Worm (Caenorhabditis elegans) whole organism, L4 larva: ENCODE results near the gene gst-6.
"Not testable (repeated sequence)": the region's sequence is repeated elsewhere in the genome, so short reads cannot be mapped to it uniquely, and the experiment has no call there.

Source experiments
- D1046.2 ChIP-seq: fragments of 200-800 bp; sonication (Bioruptor generic); IDR thresholded peaks from 2 replicates; pipeline ENCODE4 v1.3.6; 2022; ENCODE audit warnings: missing genetic modification characterization, missing compliant biosample characterization
- F10B5.3 ChIP-seq: sonication (generic microtip); optimal IDR thresholded peaks from 2 replicates; lab custom pipeline; 2016; ENCODE audit warnings: mild to moderate bottlenecking, missing genetic modification characterization, missing compliant biosample characterization
- F37D6.2 ChIP-seq: sonication (generic microtip); optimal IDR thresholded peaks from 2 replicates; lab custom pipeline; 2016; ENCODE audit warnings: mild to moderate bottlenecking, missing genetic modification characterization, missing compliant biosample characterization
- T26A8.4 ChIP-seq: fragments of 200-800 bp; sonication (Bioruptor generic); IDR thresholded peaks from 2 replicates; pipeline ENCODE4 v1.3.6; 2022; ENCODE audit warnings: missing genetic modification characterization, missing compliant biosample characterization
- Y5F2A.4 ChIP-seq: fragments of 200-800 bp; sonication (Bioruptor generic); optimal IDR thresholded peaks from 2 replicates; lab custom pipeline; 2018; ENCODE audit warnings: mild to moderate bottlenecking, missing genetic modification characterization, missing compliant biosample characterization
- Y75B8A.6 ChIP-seq: fragments of 200-800 bp; sonication (Bioruptor generic); IDR thresholded peaks from 2 replicates; pipeline ENCODE4 v1.3.6; 2022; ENCODE audit warnings: missing genetic modification reagents, missing genetic modification characterization, missing compliant biosample characterization
- aha-1 ChIP-seq: fragments of 150-350 bp; peaks from one replicate; lab custom pipeline; 2014; ENCODE audit warnings: missing biosample characterization, missing genetic modification characterization
- aly-2 ChIP-seq: sonication (generic microtip); optimal IDR thresholded peaks from 2 replicates; lab custom pipeline; 2018; ENCODE audit warnings: missing biosample characterization, missing genetic modification characterization
- ama-1 ChIP-seq: fragments of 150-350 bp; optimal IDR thresholded peaks from 2 replicates; lab custom pipeline; 2014; ENCODE audit warnings: inconsistent platforms, mixed read lengths
- arid-1 ChIP-seq: fragments of 200-800 bp; sonication (Bioruptor generic); conservative IDR thresholded peaks from 2 replicates; pipeline ENCODE4 v1.3.6; 2022; ENCODE audit warnings: missing genetic modification reagents, missing genetic modification characterization, missing compliant biosample characterization
- ceh-20 ChIP-seq: fragments of 200-800 bp; sonication (Bioruptor generic); IDR thresholded peaks from 2 replicates; pipeline ENCODE4 v1.3.6; 2022; ENCODE audit warnings: missing genetic modification reagents, missing genetic modification characterization, missing compliant biosample characterization
- ceh-32 ChIP-seq: sonication (generic microtip); optimal IDR thresholded peaks from 2 replicates; lab custom pipeline; 2016; ENCODE audit warnings: mild to moderate bottlenecking, missing genetic modification characterization, missing compliant biosample characterization; ENCODE audit not compliant: poor library complexity
- ceh-44 ChIP-seq: fragments of 200-800 bp; sonication (Bioruptor generic); IDR thresholded peaks from 2 replicates; pipeline ENCODE4 v1.3.6; 2022; ENCODE audit warnings: missing genetic modification reagents, missing genetic modification characterization, missing compliant biosample characterization
- cey-2 ChIP-seq: sonication (generic microtip); optimal IDR thresholded peaks from 3 replicates; lab custom pipeline; 2017; ENCODE audit warnings: missing genetic modification characterization, mild to moderate bottlenecking, missing compliant biosample characterization, antibody characterized with exemption, borderline replicate concordance; ENCODE audit not compliant: insufficient read depth
- daf-16 ChIP-seq, 3 experiments: sonication (generic microtip); optimal IDR thresholded peaks; 2 replicates each; lab custom pipeline; 2016 to 2017; ENCODE audit warnings: missing genetic modification characterization in 3 of 3, missing genetic modification reagents in 3 of 3, mild to moderate bottlenecking in 2 of 3, missing compliant biosample characterization in 2 of 3, missing biosample characterization in 1 of 3, moderate library complexity in 1 of 3
- daf-19 ChIP-seq: fragments of 200-800 bp; sonication (Bioruptor generic); conservative IDR thresholded peaks from 2 replicates; pipeline ENCODE4 v1.3.6; 2022; ENCODE audit warnings: missing genetic modification characterization, missing compliant biosample characterization
- dmd-6 ChIP-seq: fragments of 200-800 bp; sonication (Bioruptor generic); IDR thresholded peaks from 2 replicates; pipeline ENCODE4 v1.3.6; 2022; ENCODE audit warnings: missing genetic modification reagents, missing genetic modification characterization, missing compliant biosample characterization
- dpl-1 ChIP-seq: fragments of 150-350 bp; optimal IDR thresholded peaks from 2 replicates; lab custom pipeline; 2014; ENCODE audit warnings: missing biosample characterization, missing genetic modification reagents, missing genetic modification characterization
- duxl-1 ChIP-seq: sonication (generic microtip); optimal IDR thresholded peaks from 2 replicates; lab custom pipeline; 2016; ENCODE audit warnings: mild to moderate bottlenecking, missing genetic modification characterization, moderate library complexity, missing compliant biosample characterization; ENCODE audit not compliant: poor library complexity
- egl-43 ChIP-seq: fragments of 200-800 bp; sonication (Bioruptor generic); IDR thresholded peaks from 2 replicates; pipeline ENCODE4 v1.3.6; 2022; ENCODE audit warnings: missing genetic modification reagents, missing genetic modification characterization, missing compliant biosample characterization
- hlh-11 ChIP-seq: fragments of 200-800 bp; sonication (Bioruptor generic); optimal IDR thresholded peaks from 2 replicates; lab custom pipeline; 2018; ENCODE audit warnings: mild to moderate bottlenecking, missing genetic modification characterization, missing compliant biosample characterization
- hmg-1.1 ChIP-seq: fragments of 200-800 bp; sonication (Bioruptor generic); IDR thresholded peaks from 2 replicates; pipeline ENCODE4 v1.3.6; 2022; ENCODE audit warnings: missing genetic modification reagents, missing genetic modification characterization, missing compliant biosample characterization
- lim-7 ChIP-seq: fragments of 200-800 bp; sonication (Bioruptor generic); IDR thresholded peaks from 2 replicates; pipeline ENCODE4 v1.3.6; 2022; ENCODE audit warnings: missing genetic modification characterization, missing compliant biosample characterization
- lin-13 ChIP-seq: fragments of 150-350 bp; optimal IDR thresholded peaks from 2 replicates; lab custom pipeline; 2014; ENCODE audit warnings: missing biosample characterization, missing genetic modification reagents, missing genetic modification characterization
- lin-38 ChIP-seq: fragments of 200-800 bp; sonication (Bioruptor generic); IDR thresholded peaks from 2 replicates; pipeline ENCODE4 v1.3.6; 2022; ENCODE audit warnings: missing genetic modification reagents, missing genetic modification characterization, missing compliant biosample characterization
- madf-5 ChIP-seq, 2 experiments: fragments of 200-800 bp; sonication (Bioruptor generic); IDR thresholded peaks; 2 replicates each; pipeline ENCODE4 v1.3.6; 2022; ENCODE audit warnings: missing compliant biosample characterization in 2 of 2, missing genetic modification characterization in 2 of 2
- madf-9 ChIP-seq: fragments of 200-800 bp; sonication (Bioruptor generic); conservative IDR thresholded peaks from 2 replicates; pipeline ENCODE4 v1.3.6; 2022; ENCODE audit warnings: missing genetic modification reagents, missing genetic modification characterization, missing compliant biosample characterization
- mdt-29 ChIP-seq: fragments of 200-800 bp; sonication (Bioruptor generic); IDR thresholded peaks from 2 replicates; pipeline ENCODE4 v1.3.6; 2022; ENCODE audit warnings: missing genetic modification reagents, missing genetic modification characterization, missing compliant biosample characterization
- mes-2 ChIP-seq: sonication (generic microtip); optimal IDR thresholded peaks from 2 replicates; lab custom pipeline; 2016; ENCODE audit warnings: missing genotype, mild to moderate bottlenecking, missing genetic modification characterization, missing compliant biosample characterization; ENCODE audit not compliant: poor library complexity, severe bottlenecking
- mxl-3 ChIP-seq: fragments of 200-800 bp; sonication (Bioruptor generic); optimal IDR thresholded peaks from 2 replicates; lab custom pipeline; 2018; ENCODE audit warnings: mild to moderate bottlenecking, missing genetic modification characterization, missing compliant biosample characterization
- nhr-237 ChIP-seq: sonication (generic microtip); optimal IDR thresholded peaks from 2 replicates; lab custom pipeline; 2017; ENCODE audit warnings: missing biosample characterization, missing genetic modification characterization
- nhr-28 ChIP-seq: fragments of 150-350 bp; optimal IDR thresholded peaks from 2 replicates; lab custom pipeline; 2014; ENCODE audit warnings: missing biosample characterization, missing genetic modification characterization
- nhr-48 ChIP-seq: sonication (generic microtip); optimal IDR thresholded peaks from 2 replicates; lab custom pipeline; 2016; ENCODE audit warnings: mild to moderate bottlenecking, missing genetic modification characterization, missing compliant biosample characterization
- nhr-77 ChIP-seq: fragments of 150-350 bp; optimal IDR thresholded peaks from 2 replicates; lab custom pipeline; 2014; ENCODE audit warnings: missing biosample characterization, missing genetic modification characterization
- pha-4 ChIP-seq, 2 experiments: fragments of 150-350 bp in 1 of 2; fragments of 200-800 bp in 1 of 2; sonication (Bioruptor generic) in 1 of 2; IDR thresholded peaks in 1 of 2; optimal IDR thresholded peaks in 1 of 2; 2 replicates each; pipeline versions ENCODE4 v1.3.6 to Lab custom; 2014 to 2022; ENCODE audit warnings: missing genetic modification characterization in 2 of 2, missing genetic modification reagents in 2 of 2, missing biosample characterization in 1 of 2, missing compliant biosample characterization in 1 of 2
- rbr-2 ChIP-seq: sonication (generic microtip); optimal IDR thresholded peaks from 2 replicates; lab custom pipeline; 2016; ENCODE audit warnings: missing genotype, missing genetic modification characterization, missing compliant biosample characterization
- set-16 ChIP-seq: fragments of 200-800 bp; sonication (Bioruptor generic); IDR thresholded peaks from 2 replicates; pipeline ENCODE4 v1.3.6; 2022; ENCODE audit warnings: missing genetic modification reagents, missing genetic modification characterization, missing compliant biosample characterization
- snpc-1.2 ChIP-seq: fragments of 200-800 bp; sonication (Bioruptor generic); IDR thresholded peaks from 2 replicates; pipeline ENCODE4 v1.3.6; 2022; ENCODE audit warnings: missing genetic modification reagents, missing genetic modification characterization, missing compliant biosample characterization
- spr-1 ChIP-seq: sonication (generic microtip); optimal IDR thresholded peaks from 2 replicates; lab custom pipeline; 2016; ENCODE audit warnings: mild to moderate bottlenecking, missing genetic modification characterization, missing compliant biosample characterization
- tag-97 ChIP-seq: fragments of 200-800 bp; sonication (Bioruptor generic); IDR thresholded peaks from 2 replicates; pipeline ENCODE4 v1.3.6; 2022; ENCODE audit warnings: missing genetic modification characterization, missing compliant biosample characterization
- zip-2 ChIP-seq: fragments of 150-350 bp; optimal IDR thresholded peaks from 2 replicates; lab custom pipeline; 2014; ENCODE audit warnings: missing biosample characterization, missing genetic modification characterization
- ztf-11 ChIP-seq: fragments of 150-350 bp; optimal IDR thresholded peaks from 2 replicates; lab custom pipeline; 2014; ENCODE audit warnings: missing biosample characterization, missing genetic modification characterization

Gene gst-6

DNA sequence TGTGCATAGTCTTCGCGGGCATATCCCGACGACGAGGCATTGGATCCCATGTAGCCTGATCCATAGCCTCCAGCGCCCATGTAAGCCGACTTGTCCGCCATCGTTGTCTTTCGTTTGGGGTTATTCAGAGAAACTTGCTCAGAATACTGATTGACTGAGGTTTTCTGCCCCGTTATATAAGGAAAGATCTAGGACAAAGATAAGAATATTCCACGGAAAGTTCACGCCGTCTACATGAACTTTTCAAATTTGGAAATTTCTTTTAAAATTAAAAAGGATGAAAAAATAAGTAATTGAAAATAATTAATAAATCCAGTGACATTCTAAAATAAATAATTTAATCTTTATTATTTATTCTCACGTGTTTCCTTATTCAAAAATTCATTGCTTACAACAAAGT, 19.4 kb upstream of the gst-6 start, which contains the start of the genes nspd-5 and F11G11.4:
TSS of gene nspd-5 (minus strand) at position 101 of the 400 bp plus-strand sequence.
TSS of gene F11G11.4 (plus strand) at position 335 of the 400 bp plus-strand sequence.
- TF ChIP-seq aly-2 (tag; lab: Kevin White, UChicago); tag-97 (GFP tag; lab: Robert Waterston, UW); F37D6.2 (tag; lab: Kevin White, UChicago): not testable (repeated sequence)

DNA sequence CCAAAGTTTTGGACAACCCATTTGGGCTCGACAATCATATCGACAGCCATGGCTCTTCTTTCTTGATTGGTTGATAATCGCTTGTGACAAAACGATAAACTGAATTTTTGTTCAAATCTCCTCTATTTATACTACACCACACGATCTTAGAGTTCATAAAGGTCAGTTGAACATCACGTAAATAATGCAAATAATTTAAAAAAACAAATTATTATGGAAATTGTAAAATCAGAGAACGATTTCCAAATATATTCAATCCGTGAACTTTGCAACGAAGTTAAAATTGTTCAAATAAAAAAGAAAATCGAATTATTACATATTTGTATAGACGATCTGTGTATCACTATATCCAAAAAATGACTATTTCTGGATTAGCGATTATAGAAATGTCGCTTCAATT, 16.3 kb upstream of the gst-6 start, which contains the start of the genes mpst-4 and F11G11.14:
TSS of gene mpst-4 (minus strand) at position 101 of the 400 bp plus-strand sequence.
TSS of gene F11G11.14 (plus strand) at position 325 of the 400 bp plus-strand sequence.
- TF ChIP-seq rbr-2 (no peak), zip-2 (tag; lab: Kevin White, UChicago) (no peak), duxl-1 (no peak), mdt-29 (GFP tag; lab: Robert Waterston, UW) (no peak), Y75B8A.6 (GFP tag; lab: Robert Waterston, UW) (no peak), Y5F2A.4 (GFP tag; lab: Kevin White, UChicago) (no peak), F10B5.3 (tag; lab: Kevin White, UChicago) (no peak), ceh-44 (GFP tag; lab: Robert Waterston, UW) (no peak)

DNA sequence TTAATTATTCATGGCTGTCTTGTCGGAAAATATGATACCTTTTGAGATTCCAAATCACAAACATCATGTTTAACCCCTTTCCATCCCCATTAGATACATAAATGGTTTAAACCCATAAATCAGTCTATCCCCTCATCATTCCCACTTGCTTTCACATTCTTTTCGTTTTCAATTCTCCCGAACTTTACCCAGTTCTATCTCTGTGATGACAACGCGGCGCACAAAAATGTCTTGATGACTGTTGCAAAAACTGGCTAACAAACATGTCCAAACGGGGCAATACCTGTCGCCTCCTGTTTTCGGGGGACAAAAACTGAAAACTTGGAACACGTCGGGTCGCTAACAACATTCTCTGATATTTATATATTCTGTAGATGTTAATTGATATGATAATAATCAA, 13.6 kb upstream of the gst-6 start:
- TF ChIP-seq ztf-11 (tag; lab: Kevin White, UChicago) (no peak), nhr-48 (tag; lab: Kevin White, UChicago) (peak; percentile 45), nhr-77 (tag; lab: Kevin White, UChicago) (no peak), mes-2 (tag; lab: Kevin White, UChicago) (no peak), dpl-1 (GFP tag; lab: Kevin White, UChicago) (peak; percentile 16), T26A8.4 (GFP tag; lab: Robert Waterston, UW) (peak; percentile 52; the same call in 1 of the 2 replicates), lin-13 (GFP tag; lab: Kevin White, UChicago) (no peak), mxl-3 (GFP tag; lab: Kevin White, UChicago) (peak; percentile 65), madf-5 (GFP tag; IDR thresholded peaks at IDR 0.05; lab: Robert Waterston, UW) (0 out of 4 replicates have a peak, but pooled peaks of 1 of the 2 experiments have one; percentile 16), hmg-1.1 (no peak), egl-43 (GFP tag; lab: Robert Waterston, UW) (no peak), set-16 (no peak), ama-1 (lab: Kevin White, UChicago) (peak; percentile 82), dmd-6 (GFP tag; lab: Robert Waterston, UW) (no peak), nhr-28 (peak; percentile 42), hlh-11 (tag; lab: Kevin White, UChicago) (peak; percentile 71), madf-9 (GFP tag; lab: Robert Waterston, UW) (no peak), mdt-29 (GFP tag; lab: Robert Waterston, UW) (no peak), aha-1 (tag; lab: Kevin White, UChicago) (peak; percentile 73), lin-38 (GFP tag; lab: Robert Waterston, UW) (no peak)

DNA sequence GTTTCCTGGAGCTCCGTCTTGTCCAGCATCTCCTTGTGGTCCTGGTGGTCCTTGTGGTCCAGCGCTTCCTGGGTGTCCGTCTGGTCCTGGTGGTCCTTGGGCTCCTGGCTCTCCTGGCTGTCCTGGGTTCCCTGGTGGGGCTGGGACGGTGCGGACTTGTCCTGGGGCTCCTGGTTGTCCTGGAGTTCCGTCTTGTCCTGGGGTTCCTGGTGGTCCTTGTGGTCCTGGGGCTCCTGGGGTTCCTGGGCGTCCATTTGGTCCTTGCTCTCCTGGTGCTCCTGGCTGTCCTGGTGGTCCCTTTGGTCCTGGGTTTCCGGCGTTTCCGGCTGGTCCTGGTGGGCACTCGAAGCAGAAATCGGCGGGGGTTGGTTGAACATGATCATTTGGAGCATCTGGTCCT, 12.9 kb upstream of the gst-6 start:
- TF ChIP-seq set-16 (peak; percentile 97), snpc-1.2 (GFP tag; lab: Robert Waterston, UW) (0 out of 2 replicates have a peak, but pooled peaks have one; percentile 23)
- TF ChIP-seq, all 104 proteins: peak for 2; not testable (repeated sequence) for 102

DNA sequence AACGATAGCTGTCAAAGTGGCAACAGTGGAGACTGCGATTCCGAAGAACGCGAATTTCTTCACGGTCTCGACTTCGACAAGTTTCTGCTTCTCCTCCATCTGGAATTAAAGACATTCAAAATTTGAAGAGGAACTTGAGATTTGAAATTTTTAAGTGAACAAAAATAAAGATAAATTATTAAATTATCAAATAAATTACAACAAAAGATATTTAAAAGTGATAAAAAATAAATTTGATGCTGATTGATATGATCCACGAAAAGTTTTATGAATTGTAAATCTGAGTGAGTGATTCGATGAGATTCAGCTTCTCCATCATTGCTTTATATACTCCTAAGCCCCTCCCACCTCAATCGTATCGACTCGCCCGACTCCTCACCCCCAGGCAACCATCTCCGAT, 12.2 kb upstream of the gst-6 start, which contains the start of gene col-17:
TSS of gene col-17 (minus strand) at position 101 of the 400 bp plus-strand sequence.
- TF ChIP-seq lim-7 (no peak), arid-1 (GFP tag; lab: Robert Waterston, UW) (no peak), nhr-237 (tag; lab: Kevin White, UChicago) (no peak), ceh-20 (GFP tag; lab: Robert Waterston, UW) (no peak), spr-1 (tag; lab: Kevin White, UChicago) (no peak), rbr-2 (no peak), daf-16 (GFP tag; optimal IDR thresholded peaks at IDR 0.05; lab: Kevin White, UChicago) (no peak), daf-16 (tag; optimal IDR thresholded peaks at IDR 0.05; lab: Kevin White, UChicago) (no peak), lin-38 (GFP tag; lab: Robert Waterston, UW) (no peak), dpl-1 (GFP tag; lab: Kevin White, UChicago) (no peak), cey-2 (tag; lab: Kevin White, UChicago) (no peak), D1046.2 (GFP tag; lab: Robert Waterston, UW) (no peak), pha-4 (GFP tag; IDR thresholded peaks at IDR 0.05; lab: Robert Waterston, UW) (no peak), pha-4 (tag; optimal IDR thresholded peaks at IDR 0.05; lab: Kevin White, UChicago) (no peak), ceh-32 (tag; lab: Kevin White, UChicago) (no peak), daf-19 (GFP tag; lab: Robert Waterston, UW) (no peak)
